Fruit fly (Drosophila melanogaster) whole organism, prepupa: Measurements from ENCODE around the gene CG9289.
A peak's percentile ranks its signal among the peaks of the same experiment; 100 is the strongest.

Experiments used
- Blimp-1 ChIP-seq: fragments of 200-800 bp; sonication (Bioruptor generic); optimal IDR thresholded peaks from 3 replicates; lab custom pipeline; 2017; ENCODE audit warnings: missing biosample characterization, missing genetic modification characterization, mild to moderate bottlenecking, moderate library complexity, missing genetic modification reagents
- CG10631 ChIP-seq: fragments of 200-800 bp; sonication (Bioruptor generic); optimal IDR thresholded peaks from 2 replicates; lab custom pipeline; 2016; ENCODE audit warnings: missing biosample characterization, missing genetic modification characterization
- CG10669 ChIP-seq: fragments of 200-800 bp; sonication (Bioruptor generic); optimal IDR thresholded peaks from 3 replicates; lab custom pipeline; 2018; ENCODE audit warnings: missing biosample characterization, mild to moderate bottlenecking, missing genetic modification characterization, moderate library complexity
- CG11294 ChIP-seq: fragments of 200-800 bp; sonication (Bioruptor generic); IDR thresholded peaks from 2 replicates; pipeline ENCODE4 v1.3.6; 2022; ENCODE audit warnings: missing biosample characterization, missing genetic modification characterization
- CG11762 ChIP-seq: fragments of 200-800 bp; sonication (Bioruptor generic); optimal IDR thresholded peaks from 3 replicates; lab custom pipeline; 2016; ENCODE audit warnings: missing biosample characterization, missing genetic modification characterization; ENCODE audit not compliant: insufficient read depth
- CG11902 ChIP-seq: fragments of 200-800 bp; sonication (Bioruptor generic); optimal IDR thresholded peaks from 3 replicates; lab custom pipeline; 2016; ENCODE audit warnings: missing biosample characterization, missing genetic modification characterization
- CG1621 ChIP-seq: fragments of 200-800 bp; sonication (Bioruptor generic); optimal IDR thresholded peaks from 3 replicates; lab custom pipeline; 2018; ENCODE audit warnings: missing biosample characterization, mild to moderate bottlenecking, missing genetic modification characterization
- CG16779 ChIP-seq: fragments of 200-800 bp; sonication (Bioruptor generic); optimal IDR thresholded peaks from 3 replicates; lab custom pipeline; 2017; ENCODE audit warnings: missing biosample characterization, mild to moderate bottlenecking, missing genetic modification characterization
- CG3032 ChIP-seq: fragments of 200-800 bp; optimal IDR thresholded peaks from 2 replicates; lab custom pipeline; 2019; ENCODE audit warnings: missing biosample characterization, mild to moderate bottlenecking, missing genetic modification characterization, moderate library complexity
- CG32006 ChIP-seq: fragments of 200-800 bp; sonication (Bioruptor generic); optimal IDR thresholded peaks from 3 replicates; lab custom pipeline; 2017; ENCODE audit warnings: missing biosample characterization, mild to moderate bottlenecking, missing genetic modification characterization
- CG34406 ChIP-seq: fragments of 200-800 bp; sonication (Bioruptor generic); optimal IDR thresholded peaks from 3 replicates; lab custom pipeline; 2016; ENCODE audit warnings: missing biosample characterization, missing genetic modification characterization
- CG3919 ChIP-seq: fragments of 200-800 bp; sonication (Bioruptor generic); optimal IDR thresholded peaks from 3 replicates; lab custom pipeline; 2016; ENCODE audit warnings: missing biosample characterization, missing genetic modification characterization
- CG6163 ChIP-seq: fragments of 200-800 bp; sonication (Bioruptor generic); IDR thresholded peaks from 3 replicates; pipeline ENCODE4 v1.3.6; 2022; ENCODE audit warnings: missing biosample characterization, missing genetic modification characterization
- CG6276 ChIP-seq: fragments of 200-800 bp; sonication (Bioruptor generic); optimal IDR thresholded peaks from 2 replicates; lab custom pipeline; 2017; ENCODE audit warnings: missing biosample characterization, mild to moderate bottlenecking, missing genetic modification characterization
- CG6792 ChIP-seq: fragments of 200-800 bp; sonication (Bioruptor generic); optimal IDR thresholded peaks from 3 replicates; lab custom pipeline; 2016; ENCODE audit warnings: missing biosample characterization, missing genetic modification characterization
- CG6808 ChIP-seq: fragments of 200-800 bp; sonication (Bioruptor generic); optimal IDR thresholded peaks from 3 replicates; lab custom pipeline; 2017; ENCODE audit warnings: missing biosample characterization, missing genetic modification characterization, mild to moderate bottlenecking, moderate library complexity, missing genetic modification reagents
- CG6854 ChIP-seq: fragments of 200-800 bp; sonication (Bioruptor generic); optimal IDR thresholded peaks from 2 replicates; lab custom pipeline; 2017; ENCODE audit warnings: missing biosample characterization, mild to moderate bottlenecking, missing genetic modification characterization
- CG7368 ChIP-seq: fragments of 200-800 bp; sonication (Bioruptor generic); optimal IDR thresholded peaks from 3 replicates; lab custom pipeline; 2016; ENCODE audit warnings: missing biosample characterization, missing genetic modification characterization
- CG8119 ChIP-seq: fragments of 200-800 bp; sonication (Bioruptor generic); IDR thresholded peaks from 3 replicates; pipeline ENCODE4 v1.3.6; 2022; ENCODE audit warnings: missing biosample characterization, missing genetic modification characterization
- CG8319 ChIP-seq: fragments of 200-800 bp; sonication (Bioruptor generic); optimal IDR thresholded peaks from 3 replicates; lab custom pipeline; 2016; ENCODE audit warnings: missing biosample characterization, missing genetic modification characterization
- CG8632 ChIP-seq: fragments of 200-800 bp; sonication (Bioruptor generic); optimal IDR thresholded peaks from 3 replicates; lab custom pipeline; 2016; ENCODE audit warnings: missing biosample characterization, missing genetic modification characterization
- CG9139 ChIP-seq: fragments of 200-800 bp; sonication (Bioruptor generic); optimal IDR thresholded peaks from 3 replicates; lab custom pipeline; 2017; ENCODE audit warnings: missing biosample characterization, mild to moderate bottlenecking, missing genetic modification characterization
- Eip75B ChIP-seq: fragments of 200-800 bp; sonication (Bioruptor generic); optimal IDR thresholded peaks from 3 replicates; lab custom pipeline; 2016; ENCODE audit warnings: missing biosample characterization, missing genetic modification characterization
- Eip78C ChIP-seq: fragments of 200-800 bp; sonication (Bioruptor generic); peaks from one replicate; lab custom pipeline; 2016; ENCODE audit warnings: missing biosample characterization, missing genetic modification characterization
- Eip93F ChIP-seq: fragments of 200-800 bp; sonication (Bioruptor generic); optimal IDR thresholded peaks from 2 replicates; lab custom pipeline; 2016; ENCODE audit warnings: missing biosample characterization, mild to moderate bottlenecking, missing genetic modification characterization
- Ets96B ChIP-seq: fragments of 200-800 bp; optimal IDR thresholded peaks from 2 replicates; lab custom pipeline; 2019; ENCODE audit warnings: missing biosample characterization, mild to moderate bottlenecking, missing genetic modification characterization, moderate library complexity
- Hr38 ChIP-seq: sonication (Bioruptor generic); optimal IDR thresholded peaks from 2 replicates; lab custom pipeline; 2016; ENCODE audit warnings: missing biosample characterization, missing genetic modification characterization
- Hr39 ChIP-seq: fragments of 200-800 bp; sonication (Bioruptor generic); optimal IDR thresholded peaks from 2 replicates; lab custom pipeline; 2016; ENCODE audit warnings: missing biosample characterization, missing genetic modification characterization
- Hr4 ChIP-seq: fragments of 200-800 bp; sonication (Bioruptor generic); optimal IDR thresholded peaks from 3 replicates; lab custom pipeline; 2016; ENCODE audit warnings: missing biosample characterization, missing genetic modification characterization
- Lpt ChIP-seq: fragments of 200-800 bp; sonication (Bioruptor generic); optimal IDR thresholded peaks from 3 replicates; lab custom pipeline; 2016; ENCODE audit warnings: missing biosample characterization, missing genetic modification characterization
- Met ChIP-seq: fragments of 200-800 bp; sonication (Bioruptor generic); optimal IDR thresholded peaks from 3 replicates; lab custom pipeline; 2016; ENCODE audit warnings: missing biosample characterization, missing genetic modification characterization
- Smox ChIP-seq: fragments of 200-800 bp; sonication (Bioruptor generic); optimal IDR thresholded peaks from 3 replicates; lab custom pipeline; 2016; ENCODE audit warnings: missing biosample characterization, missing genetic modification characterization
- Sox102F ChIP-seq: fragments of 200-800 bp; sonication (Bioruptor generic); optimal IDR thresholded peaks from 2 replicates; lab custom pipeline; 2016; ENCODE audit warnings: missing biosample characterization, mild to moderate bottlenecking, missing genetic modification characterization
- Sox14 ChIP-seq: fragments of 200-800 bp; sonication (Bioruptor generic); optimal IDR thresholded peaks from 3 replicates; lab custom pipeline; 2016; ENCODE audit warnings: missing biosample characterization, missing genetic modification characterization
- Sox15 ChIP-seq: fragments of 200-800 bp; sonication (Bioruptor generic); optimal IDR thresholded peaks from 3 replicates; lab custom pipeline; 2016; ENCODE audit warnings: missing biosample characterization, missing genetic modification characterization
- achi ChIP-seq: fragments of 200-800 bp; sonication (Bioruptor generic); optimal IDR thresholded peaks from 3 replicates; lab custom pipeline; 2016; ENCODE audit warnings: missing biosample characterization, missing genetic modification characterization
- acj6 ChIP-seq: fragments of 200-800 bp; sonication (Bioruptor generic); optimal IDR thresholded peaks from 3 replicates; lab custom pipeline; 2016; ENCODE audit warnings: missing biosample characterization, missing genetic modification characterization
- cyc ChIP-seq: fragments of 200-800 bp; sonication (Bioruptor generic); optimal IDR thresholded peaks from 3 replicates; lab custom pipeline; 2016; ENCODE audit warnings: missing biosample characterization, missing genetic modification characterization
- dac ChIP-seq: fragments of 200-800 bp; sonication (Bioruptor generic); optimal IDR thresholded peaks from 2 replicates; lab custom pipeline; 2017; ENCODE audit warnings: missing biosample characterization, mild to moderate bottlenecking, missing genetic modification characterization
- dsx ChIP-seq: fragments of 200-800 bp; optimal IDR thresholded peaks from 3 replicates; lab custom pipeline; 2019; ENCODE audit warnings: missing biosample characterization, mild to moderate bottlenecking, missing genetic modification characterization, moderate library complexity; ENCODE audit not compliant: poor library complexity, severe bottlenecking
- eg ChIP-seq: fragments of 200-800 bp; sonication (Bioruptor generic); IDR thresholded peaks from 3 replicates; pipeline ENCODE4 v1.3.6; 2022; ENCODE audit warnings: missing biosample characterization, missing genetic modification characterization
- esn ChIP-seq: fragments of 200-800 bp; sonication (Bioruptor generic); optimal IDR thresholded peaks from 2 replicates; lab custom pipeline; 2016; ENCODE audit warnings: missing biosample characterization, mild to moderate bottlenecking, missing genetic modification characterization, moderate library complexity
- fd59A ChIP-seq: fragments of 200-800 bp; sonication (Bioruptor generic); optimal IDR thresholded peaks from 2 replicates; lab custom pipeline; 2017; ENCODE audit warnings: missing biosample characterization, mild to moderate bottlenecking, missing genetic modification characterization, missing genetic modification reagents
- net ChIP-seq: fragments of 200-800 bp; sonication (Bioruptor generic); optimal IDR thresholded peaks from 3 replicates; lab custom pipeline; 2016; ENCODE audit warnings: missing biosample characterization, missing genetic modification characterization
- pdm3 ChIP-seq: fragments of 200-800 bp; sonication (Bioruptor generic); optimal IDR thresholded peaks from 3 replicates; lab custom pipeline; 2016; ENCODE audit warnings: missing biosample characterization, missing genetic modification characterization
- salr ChIP-seq, 2 experiments: fragments of 200-800 bp; sonication (Bioruptor generic); optimal IDR thresholded peaks; 3 replicates each; lab custom pipeline; 2016 to 2018; ENCODE audit warnings: missing biosample characterization in 2 of 2, missing genetic modification characterization in 2 of 2, mild to moderate bottlenecking in 1 of 2
- spab ChIP-seq: fragments of 200-800 bp; sonication (Bioruptor generic); optimal IDR thresholded peaks from 2 replicates; lab custom pipeline; 2017; ENCODE audit warnings: missing biosample characterization, mild to moderate bottlenecking, missing genetic modification characterization, missing genetic modification reagents
- ss ChIP-seq, 2 experiments: fragments of 200-800 bp; sonication (Bioruptor generic); optimal IDR thresholded peaks; 2 replicates in 1 of 2; 3 replicates in 1 of 2; lab custom pipeline; 2017 to 2018; ENCODE audit warnings: mild to moderate bottlenecking in 2 of 2, missing biosample characterization in 2 of 2, missing genetic modification characterization in 2 of 2, moderate library complexity in 1 of 2
- svp ChIP-seq: fragments of 200-800 bp; sonication (Bioruptor generic); peaks from one replicate; lab custom pipeline; 2016; ENCODE audit warnings: missing biosample characterization, missing genetic modification characterization
- topi ChIP-seq: fragments of 200-800 bp; sonication (Bioruptor generic); optimal IDR thresholded peaks from 3 replicates; lab custom pipeline; 2016; ENCODE audit warnings: missing biosample characterization, missing genetic modification characterization
- vri ChIP-seq: fragments of 200-800 bp; sonication (Bioruptor generic); optimal IDR thresholded peaks from 3 replicates; lab custom pipeline; 2016; ENCODE audit warnings: missing biosample characterization, mild to moderate bottlenecking, missing genetic modification characterization

Gene CG9289

DNA sequence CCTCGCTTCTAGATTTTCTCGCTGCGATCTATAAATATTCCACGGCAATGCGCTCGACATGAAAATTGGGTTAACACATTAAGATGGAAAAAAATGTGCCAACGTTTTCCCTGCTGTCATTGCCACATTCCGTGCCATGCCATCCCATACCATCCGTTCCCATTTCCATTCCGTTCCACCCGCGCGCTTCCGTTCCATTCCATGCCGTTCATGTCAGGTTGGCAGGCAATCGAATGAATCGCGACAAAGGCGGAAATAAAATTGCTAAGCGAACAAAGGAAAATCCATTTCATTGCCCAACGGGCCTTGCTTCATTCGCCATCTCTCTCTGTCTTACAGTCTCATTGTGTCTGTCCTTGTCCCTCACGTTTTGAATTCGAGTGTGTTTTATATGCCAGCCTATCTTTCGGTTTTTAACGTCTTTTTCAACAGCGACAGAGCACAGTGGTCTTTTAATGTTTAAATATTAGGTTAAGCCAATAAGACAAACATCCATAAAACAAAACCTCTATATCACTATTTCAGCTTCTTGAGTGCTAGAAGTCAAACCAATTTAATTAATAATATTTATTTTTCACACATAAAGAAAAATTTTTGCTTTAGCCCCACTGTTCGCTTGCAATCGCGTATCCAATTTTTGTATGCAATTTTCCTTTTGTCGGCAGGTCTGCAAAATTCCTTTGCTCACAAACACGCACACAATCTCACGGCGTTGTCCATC, 50.3 kb downstream of the CG9289 start:
- TF ChIP-seq Ets96B (tag; lab: Kevin White, UChicago), result no peak
- TF ChIP-seq spab (GFP tag; lab: Kevin White, UChicago), result peak; percentile 8
- TF ChIP-seq Lpt (GFP tag; lab: Kevin White, UChicago), result no peak
- no peak for TF ChIP-seq Eip78C (GFP tag; lab: Kevin White, UChicago)
- peak; percentile 53; the same call in 1 of the 3 replicates for TF ChIP-seq CG6163 (GFP tag; lab: Robert Waterston, UW)
- no peak for TF ChIP-seq Hr4 (GFP tag; lab: Kevin White, UChicago)
- no peak for TF ChIP-seq Hr39 (GFP tag; lab: Kevin White, UChicago)
- TF ChIP-seq ss (GFP tag; optimal IDR thresholded peaks at IDR 0.05; lab: Kevin White, UChicago), result no peak
- TF ChIP-seq Eip93F (GFP tag; lab: Kevin White, UChicago), result no peak
- TF ChIP-seq Eip75B, result peak; percentile 5
- no peak for TF ChIP-seq Hr38 (GFP tag; lab: Kevin White, UChicago)
- peak; percentile 45 for TF ChIP-seq Sox102F
- peak; percentile 35 for TF ChIP-seq topi (GFP tag; lab: Kevin White, UChicago)
- TF ChIP-seq fd59A (GFP tag; lab: Kevin White, UChicago), result no peak
- peak; percentile 31 for TF ChIP-seq Smox
- no peak for TF ChIP-seq CG16779 (tag; lab: Kevin White, UChicago)
- TF ChIP-seq CG1621 (tag; lab: Kevin White, UChicago), result no peak
- TF ChIP-seq svp, result peak; percentile 77
- TF ChIP-seq CG10631 (GFP tag; lab: Kevin White, UChicago), result peak; percentile 5
- no peak for TF ChIP-seq dac (GFP tag; lab: Kevin White, UChicago)
- no peak for TF ChIP-seq CG11294 (GFP tag; lab: Robert Waterston, UW)
- peak; percentile 13 for TF ChIP-seq Sox14
- no peak; the same call in 2 of the 3 replicates for TF ChIP-seq eg (GFP tag; lab: Robert Waterston, UW)
- no peak for TF ChIP-seq vri
- TF ChIP-seq CG8632 (GFP tag; lab: Kevin White, UChicago), result peak; percentile 37
- no peak for TF ChIP-seq CG6808 (GFP tag; lab: Kevin White, UChicago)
- peak; percentile 31 for TF ChIP-seq CG3919 (GFP tag; lab: Kevin White, UChicago)
- no peak for TF ChIP-seq Sox15 (GFP tag; lab: Kevin White, UChicago)
- TF ChIP-seq Blimp-1 (GFP tag; lab: Kevin White, UChicago), result no peak
- peak; percentile 15 for TF ChIP-seq CG6276
- TF ChIP-seq CG11902 (GFP tag; lab: Kevin White, UChicago), result no peak
- TF ChIP-seq Met (GFP tag; lab: Kevin White, UChicago), result peak; percentile 41
- peak; percentile 26 for TF ChIP-seq net (GFP tag; lab: Kevin White, UChicago)
- TF ChIP-seq salr (GFP tag; optimal IDR thresholded peaks at IDR 0.05; lab: Kevin White, UChicago), result no peak
- 0 out of 3 replicates have a peak, but pooled peaks have one; percentile 23 for TF ChIP-seq CG8119 (GFP tag; lab: Robert Waterston, UW)
- peak; percentile 41 for TF ChIP-seq achi (GFP tag; lab: Kevin White, UChicago)
- TF ChIP-seq acj6 (GFP tag; lab: Kevin White, UChicago), result peak; percentile 16
- TF ChIP-seq CG32006 (GFP tag; lab: Kevin White, UChicago), result peak; percentile 35
- no peak for TF ChIP-seq CG6854
- TF ChIP-seq CG3032 (tag; lab: Kevin White, UChicago), result no peak
- TF ChIP-seq CG8319, result no peak
- peak; percentile 5 for TF ChIP-seq cyc (GFP tag; lab: Kevin White, UChicago)
- TF ChIP-seq CG10669 (GFP tag; lab: Kevin White, UChicago), result peak; percentile 44
- no peak for TF ChIP-seq dsx (GFP tag; lab: Kevin White, UChicago)
- TF ChIP-seq CG9139, result no peak
- peak; percentile 14 for TF ChIP-seq pdm3 (GFP tag; lab: Kevin White, UChicago)
- peak; percentile 11 for TF ChIP-seq CG11762 (GFP tag; lab: Kevin White, UChicago)
- TF ChIP-seq CG6792, result peak; percentile 29
- no peak for TF ChIP-seq CG7368 (GFP tag; lab: Kevin White, UChicago)
- no peak for TF ChIP-seq esn (GFP tag; lab: Kevin White, UChicago)
- peak; percentile 45 for TF ChIP-seq CG34406
